Worm (Caenorhabditis elegans) whole organism, L2 larva: ENCODE measurements around the gene Y65A5A.2.

Source experiments
- C34F6.9 ChIP-seq: fragments of 150-350 bp; optimal IDR thresholded peaks from 2 replicates; lab custom pipeline; 2014; ENCODE audit warnings: missing biosample characterization, missing genetic modification characterization
- R02D3.7 ChIP-seq: fragments of 150-350 bp; optimal IDR thresholded peaks from 2 replicates; lab custom pipeline; 2014; ENCODE audit warnings: missing biosample characterization, missing genetic modification characterization
- Y55F3AM.14 ChIP-seq: fragments of 200-800 bp; sonication (Bioruptor generic); optimal IDR thresholded peaks from 2 replicates; lab custom pipeline; 2018; ENCODE audit warnings: mild to moderate bottlenecking, missing genetic modification characterization, missing compliant biosample characterization
- ZK546.5 ChIP-seq: sonication (generic microtip); optimal IDR thresholded peaks from 2 replicates; lab custom pipeline; 2017; ENCODE audit warnings: missing biosample characterization, missing genetic modification characterization
- alr-1 ChIP-seq: fragments of 150-350 bp; optimal IDR thresholded peaks from 2 replicates; lab custom pipeline; 2014; ENCODE audit warnings: missing biosample characterization, missing genetic modification characterization
- aly-2 ChIP-seq: fragments of 150-350 bp; optimal IDR thresholded peaks from 2 replicates; lab custom pipeline; 2014; ENCODE audit warnings: missing biosample characterization, missing genetic modification characterization
- ama-1 ChIP-seq: fragments of 150-350 bp; optimal IDR thresholded peaks from 2 replicates; lab custom pipeline; 2018; ENCODE audit warnings: inconsistent platforms
- blmp-1 ChIP-seq: sonication (generic microtip); optimal IDR thresholded peaks from 2 replicates; lab custom pipeline; 2017; ENCODE audit warnings: missing genetic modification characterization, mild to moderate bottlenecking, missing compliant biosample characterization, antibody characterized with exemption, moderate library complexity; ENCODE audit not compliant: insufficient read depth
- ceh-82 ChIP-seq: fragments of 150-350 bp; optimal IDR thresholded peaks from 2 replicates; lab custom pipeline; 2014; ENCODE audit warnings: missing biosample characterization, missing genetic modification characterization
- crh-2 ChIP-seq: sonication (generic microtip); optimal IDR thresholded peaks from 2 replicates; lab custom pipeline; 2017; ENCODE audit warnings: missing biosample characterization, missing genetic modification characterization
- dmd-4 ChIP-seq: sonication (generic microtip); optimal IDR thresholded peaks from 2 replicates; lab custom pipeline; 2017; ENCODE audit warnings: missing biosample characterization, missing genetic modification characterization
- egl-27 ChIP-seq: sonication (generic microtip); optimal IDR thresholded peaks from 3 replicates; lab custom pipeline; 2017; ENCODE audit warnings: missing biosample characterization, missing genetic modification reagents, missing genetic modification characterization
- elt-1 ChIP-seq: fragments of 150-350 bp; optimal IDR thresholded peaks from 2 replicates; lab custom pipeline; 2014; ENCODE audit warnings: missing biosample characterization, missing genetic modification characterization
- elt-3 ChIP-seq: sonication (generic microtip); optimal IDR thresholded peaks from 2 replicates; lab custom pipeline; 2017; ENCODE audit warnings: missing biosample characterization, missing genetic modification characterization
- fos-1 ChIP-seq: fragments of 150-350 bp; optimal IDR thresholded peaks from 2 replicates; lab custom pipeline; 2014; ENCODE audit warnings: missing biosample characterization, missing genetic modification characterization
- gmeb-1 ChIP-seq: fragments of 150-350 bp; optimal IDR thresholded peaks from 2 replicates; lab custom pipeline; 2014; ENCODE audit warnings: missing biosample characterization, missing genetic modification characterization
- lin-11 ChIP-seq: fragments of 150-350 bp; sonication (generic microtip); optimal IDR thresholded peaks from 2 replicates; lab custom pipeline; 2014; ENCODE audit warnings: missing biosample characterization, missing genetic modification characterization, inconsistent platforms, mixed read lengths
- lin-13 ChIP-seq: fragments of 150-350 bp; optimal IDR thresholded peaks from 2 replicates; lab custom pipeline; 2014; ENCODE audit warnings: missing biosample characterization, missing genetic modification reagents, missing genetic modification characterization
- lin-39 ChIP-seq: fragments of 150-350 bp; optimal IDR thresholded peaks from 2 replicates; lab custom pipeline; 2014; ENCODE audit warnings: missing biosample characterization, missing genetic modification reagents, missing genetic modification characterization
- mab-5 ChIP-seq: fragments of 150-350 bp; optimal IDR thresholded peaks from 2 replicates; lab custom pipeline; 2014; ENCODE audit warnings: missing biosample characterization, missing genetic modification characterization
- mbf-1 ChIP-seq: sonication (generic microtip); optimal IDR thresholded peaks from 2 replicates; lab custom pipeline; 2017; ENCODE audit warnings: missing biosample characterization, missing genetic modification characterization
- mdl-1 ChIP-seq, 2 experiments: fragments of 150-350 bp in 1 of 2; sonication (generic microtip) in 1 of 2; optimal IDR thresholded peaks; 2 replicates each; lab custom pipeline; 2017; ENCODE audit warnings: missing biosample characterization in 2 of 2, missing genetic modification characterization in 2 of 2
- nhr-10 ChIP-seq: sonication (generic microtip); optimal IDR thresholded peaks from 2 replicates; lab custom pipeline; 2017; ENCODE audit warnings: missing biosample characterization, missing genetic modification characterization
- nhr-12 ChIP-seq: fragments of 150-350 bp; optimal IDR thresholded peaks from 2 replicates; lab custom pipeline; 2014; ENCODE audit warnings: missing biosample characterization, missing genetic modification characterization
- nhr-129 ChIP-seq: fragments of 150-350 bp; optimal IDR thresholded peaks from 2 replicates; lab custom pipeline; 2014; ENCODE audit warnings: missing biosample characterization, missing genetic modification characterization
- nhr-21 ChIP-seq: fragments of 150-350 bp; optimal IDR thresholded peaks from 2 replicates; lab custom pipeline; 2014; ENCODE audit warnings: missing biosample characterization, missing genetic modification characterization
- nhr-23 ChIP-seq: fragments of 150-350 bp; optimal IDR thresholded peaks from 2 replicates; lab custom pipeline; 2014; ENCODE audit warnings: missing biosample characterization, missing genetic modification reagents, missing genetic modification characterization
- nhr-237 ChIP-seq: fragments of 150-350 bp; optimal IDR thresholded peaks from 2 replicates; lab custom pipeline; 2014; ENCODE audit warnings: missing biosample characterization, missing genetic modification characterization
- nhr-25 ChIP-seq: fragments of 150-350 bp; sonication (generic microtip); optimal IDR thresholded peaks from 3 replicates; lab custom pipeline; 2014; ENCODE audit warnings: missing biosample characterization, missing genetic modification characterization
- nhr-6 ChIP-seq: fragments of 150-350 bp; optimal IDR thresholded peaks from 2 replicates; lab custom pipeline; 2014; ENCODE audit warnings: missing biosample characterization, missing genetic modification characterization
- nhr-77 ChIP-seq: fragments of 150-350 bp; optimal IDR thresholded peaks from 2 replicates; lab custom pipeline; 2014; ENCODE audit warnings: missing biosample characterization, missing genetic modification characterization
- peb-1 ChIP-seq: fragments of 150-350 bp; optimal IDR thresholded peaks from 2 replicates; lab custom pipeline; 2014; ENCODE audit warnings: missing biosample characterization, missing genetic modification characterization
- skn-1 ChIP-seq: sonication (generic microtip); optimal IDR thresholded peaks from 2 replicates; lab custom pipeline; 2017; ENCODE audit warnings: missing biosample characterization, missing genetic modification characterization
- sma-3 ChIP-seq: sonication (generic microtip); optimal IDR thresholded peaks from 2 replicates; lab custom pipeline; 2016; ENCODE audit warnings: missing genetic modification reagents, missing genetic modification characterization, missing compliant biosample characterization
- snpc-4 ChIP-seq: fragments of 150-350 bp; optimal IDR thresholded peaks from 2 replicates; lab custom pipeline; 2014; ENCODE audit warnings: missing biosample characterization, missing genetic modification characterization
- unc-55 ChIP-seq: fragments of 150-350 bp; sonication (generic microtip); optimal IDR thresholded peaks from 3 replicates; lab custom pipeline; 2014; ENCODE audit warnings: missing biosample characterization, missing genetic modification reagents, missing genetic modification characterization
- unc-62 ChIP-seq: fragments of 150-350 bp; optimal IDR thresholded peaks from 2 replicates; lab custom pipeline; 2014; ENCODE audit warnings: missing biosample characterization, missing genetic modification reagents, missing genetic modification characterization
- zag-1 ChIP-seq: fragments of 150-350 bp; optimal IDR thresholded peaks from 2 replicates; lab custom pipeline; 2014; ENCODE audit warnings: missing biosample characterization, missing genetic modification characterization
- ztf-11 ChIP-seq: sonication (generic microtip); optimal IDR thresholded peaks from 2 replicates; lab custom pipeline; 2017; ENCODE audit warnings: missing biosample characterization, missing genetic modification characterization
- ztf-4 ChIP-seq: fragments of 150-350 bp; optimal IDR thresholded peaks from 2 replicates; lab custom pipeline; 2014; ENCODE audit warnings: missing biosample characterization, missing genetic modification characterization

Gene Y65A5A.2

ce11 chrIV:16401428-16401827 is 10.4 kb upstream of the Y65A5A.2 start:
- TF ChIP-seq nhr-12 = no peak
- TF ChIP-seq nhr-77 (tag; lab: Kevin White, UChicago) = no peak
- no peak for TF ChIP-seq ztf-11 (tag; lab: Kevin White, UChicago)
- no peak for TF ChIP-seq nhr-129 (tag; lab: Kevin White, UChicago)
- no peak for TF ChIP-seq lin-13 (GFP tag; lab: Kevin White, UChicago)
- no peak for TF ChIP-seq ama-1
- TF ChIP-seq unc-62 (GFP tag; lab: Kevin White, UChicago) = no peak
- no peak for TF ChIP-seq ztf-4 (tag; lab: Kevin White, UChicago)
- no peak for TF ChIP-seq fos-1
- TF ChIP-seq nhr-23 (tag; lab: Kevin White, UChicago) = no peak
- no peak for TF ChIP-seq crh-2
- TF ChIP-seq alr-1 = no peak
- TF ChIP-seq, all 48 proteins: peak for 0

- TF ChIP-seq mab-5 (tag; lab: Kevin White, UChicago) = no peak
- TF ChIP-seq nhr-237 (tag; lab: Kevin White, UChicago) = no peak
- no peak for TF ChIP-seq ZK546.5 (tag; lab: Kevin White, UChicago)
- TF ChIP-seq snpc-4 = no peak
- TF ChIP-seq alr-1 = no peak
- TF ChIP-seq, all 48 proteins: peak for 0
Observed at ce11 chrIV:16403283-16403682, 8.5 kb upstream of the Y65A5A.2 start.

DNA sequence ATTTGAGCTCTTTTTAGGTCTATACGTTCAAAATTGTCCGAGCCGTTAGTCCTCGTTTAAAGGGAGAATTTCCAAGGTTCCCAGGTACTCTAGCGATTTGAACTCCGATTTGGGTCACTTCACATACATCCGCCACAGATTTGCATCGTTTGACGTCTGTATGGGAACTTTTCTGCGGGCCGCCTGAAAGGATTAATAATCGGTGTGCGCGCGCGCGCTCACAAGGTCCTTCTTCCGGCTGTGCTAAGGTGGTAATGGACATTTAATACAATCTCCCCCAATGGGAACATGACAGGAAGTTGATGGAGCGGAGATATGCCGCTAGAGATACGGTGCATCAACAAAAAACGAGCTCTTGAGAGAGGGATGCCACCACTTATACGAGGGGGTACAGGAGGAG is 4.0 kb upstream of the Y65A5A.2 start:
- TF ChIP-seq elt-3 (tag; lab: Kevin White, UChicago) (no peak), peb-1 (no peak), sma-3 (GFP tag; lab: Kevin White, UChicago) (no peak), mab-5 (tag; lab: Kevin White, UChicago) (no peak), mdl-1 (tag; optimal IDR thresholded peaks at IDR 0.05; lab: Kevin White, UChicago) (no peak), ama-1 (no peak), elt-1 (no peak), lin-11 (tag; lab: Kevin White, UChicago) (no peak), unc-62 (GFP tag; lab: Kevin White, UChicago) (no peak)

DNA sequence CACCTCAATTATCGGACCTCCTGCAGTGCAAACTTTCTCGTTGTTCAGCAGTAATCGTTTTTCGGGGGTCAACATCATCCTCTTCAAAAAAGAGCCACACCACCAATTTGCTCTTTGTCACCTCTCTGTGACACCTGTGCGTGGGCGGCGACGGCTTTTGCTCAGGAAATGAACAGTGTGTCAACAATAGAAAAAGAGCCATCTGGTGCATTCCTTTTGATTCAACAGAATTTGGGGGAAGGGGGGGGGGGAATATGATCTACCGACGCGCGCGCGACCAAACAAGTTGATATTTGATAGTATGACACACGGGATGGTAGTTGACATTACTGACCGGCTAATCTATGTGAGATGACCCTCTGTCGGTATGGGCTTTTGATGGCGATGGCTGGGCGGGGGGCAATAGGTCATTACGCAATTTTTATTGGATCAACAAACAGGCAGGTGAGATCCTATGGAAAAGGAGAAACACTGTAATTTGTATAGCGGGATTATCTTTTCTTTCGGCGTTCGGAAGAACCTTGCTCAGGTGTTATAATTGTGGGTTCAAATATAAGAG is 1.7 kb upstream of the Y65A5A.2 start:
- TF ChIP-seq gmeb-1 (tag; lab: Kevin White, UChicago) = no peak
- no peak for TF ChIP-seq egl-27 (tag; lab: Kevin White, UChicago)
- no peak for TF ChIP-seq elt-3 (tag; lab: Kevin White, UChicago)
- TF ChIP-seq nhr-6 (tag; lab: Kevin White, UChicago) = no peak
- no peak for TF ChIP-seq unc-62 (GFP tag; lab: Kevin White, UChicago)
- TF ChIP-seq mdl-1 (tag; optimal IDR thresholded peaks at IDR 0.05; lab: Kevin White, UChicago) = no peak
- TF ChIP-seq ceh-82 (tag; lab: Kevin White, UChicago) = no peak
- TF ChIP-seq ama-1 = no peak
- TF ChIP-seq nhr-25 (tag; lab: Kevin White, UChicago) = no peak
- TF ChIP-seq nhr-77 (tag; lab: Kevin White, UChicago) = no peak
- TF ChIP-seq crh-2 = no peak
- no peak for TF ChIP-seq nhr-10
- TF ChIP-seq, all 48 proteins: peak for 0

ce11 chrIV:16415100-16415973 is 3.5 kb downstream of the Y65A5A.2 start:
- no peak for TF ChIP-seq R02D3.7
- no peak for TF ChIP-seq unc-62 (GFP tag; lab: Kevin White, UChicago)
- TF ChIP-seq lin-11 (tag; lab: Kevin White, UChicago) = no peak
- TF ChIP-seq Y55F3AM.14 (GFP tag; lab: Kevin White, UChicago) = peak; percentile 17
- TF ChIP-seq blmp-1 (tag; lab: Kevin White, UChicago) = no peak
- no peak for TF ChIP-seq nhr-23 (tag; lab: Kevin White, UChicago)
- no peak for TF ChIP-seq zag-1 (tag; lab: Kevin White, UChicago)
- no peak for TF ChIP-seq skn-1 (tag; lab: Kevin White, UChicago)
- TF ChIP-seq ztf-4 (tag; lab: Kevin White, UChicago) = no peak
- TF ChIP-seq mdl-1 (tag; optimal IDR thresholded peaks at IDR 0.05; lab: Kevin White, UChicago) = no peak
- TF ChIP-seq C34F6.9 (tag; lab: Kevin White, UChicago) = peak; percentile 65
- TF ChIP-seq ztf-11 (tag; lab: Kevin White, UChicago) = no peak
- TF ChIP-seq alr-1 = no peak
- no peak for TF ChIP-seq aly-2 (tag; lab: Kevin White, UChicago)
- no peak for TF ChIP-seq lin-39 (tag; lab: Kevin White, UChicago)
- peak; percentile 59 for TF ChIP-seq nhr-25 (tag; lab: Kevin White, UChicago)
- TF ChIP-seq elt-3 (tag; lab: Kevin White, UChicago) = no peak
- peak; percentile 86 for TF ChIP-seq sma-3 (GFP tag; lab: Kevin White, UChicago)
- peak; percentile 23 for TF ChIP-seq nhr-6 (tag; lab: Kevin White, UChicago)
- TF ChIP-seq lin-13 (GFP tag; lab: Kevin White, UChicago) = peak; percentile 70
- peak; percentile 3 for TF ChIP-seq nhr-129 (tag; lab: Kevin White, UChicago)
- peak; percentile 76 for TF ChIP-seq unc-55
- TF ChIP-seq dmd-4 (tag; lab: Kevin White, UChicago) = no peak
- TF ChIP-seq nhr-10 = no peak
- TF ChIP-seq fos-1 = peak; percentile 20
- TF ChIP-seq mbf-1 = no peak
- peak; percentile 7 for TF ChIP-seq mab-5 (tag; lab: Kevin White, UChicago)
- TF ChIP-seq peb-1 = no peak
- no peak for TF ChIP-seq ceh-82 (tag; lab: Kevin White, UChicago)
- peak; percentile 96 for TF ChIP-seq gmeb-1 (tag; lab: Kevin White, UChicago)
- TF ChIP-seq nhr-21 (tag; lab: Kevin White, UChicago) = peak; percentile 39
